Worm (Caenorhabditis elegans) whole organism, late embryonic: ENCODE data around the gene srp-1.

Experiments
- C08G9.2 ChIP-seq: sonication (generic microtip); optimal IDR thresholded peaks from 2 replicates; lab custom pipeline; 2016; ENCODE audit warnings: mild to moderate bottlenecking, missing genetic modification characterization, moderate library complexity, missing compliant biosample characterization
- K02D7.2 ChIP-seq: sonication (generic microtip); optimal IDR thresholded peaks from 2 replicates; lab custom pipeline; 2017; ENCODE audit warnings: mild to moderate bottlenecking, missing genetic modification characterization, missing compliant biosample characterization
- T23F11.4 ChIP-seq: fragments of 200-800 bp; sonication (Bioruptor generic); optimal IDR thresholded peaks from 2 replicates; lab custom pipeline; 2018; ENCODE audit warnings: mild to moderate bottlenecking, missing genetic modification characterization, missing compliant biosample characterization
- ahr-1 ChIP-seq: sonication (generic microtip); optimal IDR thresholded peaks from 2 replicates; lab custom pipeline; 2016; ENCODE audit warnings: missing genetic modification characterization, missing compliant biosample characterization
- ama-1 ChIP-seq: fragments of 150-350 bp; optimal IDR thresholded peaks from 2 replicates; lab custom pipeline; 2014
- ceh-14 ChIP-seq: sonication (generic microtip); optimal IDR thresholded peaks from 2 replicates; lab custom pipeline; 2016; ENCODE audit warnings: missing genotype, missing genetic modification characterization, missing compliant biosample characterization
- ceh-18 ChIP-seq: sonication (generic microtip); optimal IDR thresholded peaks from 2 replicates; lab custom pipeline; 2016; ENCODE audit warnings: missing genetic modification characterization, missing compliant biosample characterization
- ceh-22 ChIP-seq: sonication (generic microtip); optimal IDR thresholded peaks from 2 replicates; lab custom pipeline; 2017; ENCODE audit warnings: missing biosample characterization, missing genetic modification characterization
- ceh-24 ChIP-seq: sonication (generic microtip); optimal IDR thresholded peaks from 2 replicates; lab custom pipeline; 2016; ENCODE audit warnings: mild to moderate bottlenecking, missing genetic modification characterization, missing compliant biosample characterization
- ceh-30 ChIP-seq: fragments of 150-350 bp; optimal IDR thresholded peaks from 2 replicates; lab custom pipeline; 2014; ENCODE audit warnings: missing biosample characterization, missing genetic modification characterization
- ceh-31 ChIP-seq: sonication (generic microtip); optimal IDR thresholded peaks from 2 replicates; lab custom pipeline; 2016; ENCODE audit warnings: missing genetic modification characterization, missing compliant biosample characterization
- ceh-45 ChIP-seq: fragments of 200-800 bp; sonication (Bioruptor generic); IDR thresholded peaks from 2 replicates; pipeline ENCODE4 v1.3.6; 2022; ENCODE audit warnings: missing genetic modification reagents, missing genetic modification characterization, missing compliant biosample characterization
- ceh-6 ChIP-seq: fragments of 200-800 bp; sonication (Bioruptor generic); optimal IDR thresholded peaks from 2 replicates; lab custom pipeline; 2018; ENCODE audit warnings: mild to moderate bottlenecking, missing genetic modification characterization, missing compliant biosample characterization
- che-1 ChIP-seq: sonication (generic microtip); optimal IDR thresholded peaks from 2 replicates; lab custom pipeline; 2016; ENCODE audit warnings: mild to moderate bottlenecking, missing genetic modification characterization, missing compliant biosample characterization
- dve-1 ChIP-seq: sonication (generic microtip); optimal IDR thresholded peaks from 2 replicates; lab custom pipeline; 2017; ENCODE audit warnings: antibody characterized with exemption, mild to moderate bottlenecking, missing genetic modification characterization, missing compliant biosample characterization
- elt-2 ChIP-seq: sonication (generic microtip); optimal IDR thresholded peaks from 2 replicates; lab custom pipeline; 2016; ENCODE audit warnings: missing genetic modification reagents, missing genetic modification characterization, missing compliant biosample characterization
- ets-4 ChIP-seq: sonication (generic microtip); optimal IDR thresholded peaks from 2 replicates; lab custom pipeline; 2016; ENCODE audit warnings: missing genetic modification characterization, missing compliant biosample characterization
- eyg-1 ChIP-seq: sonication (generic microtip); optimal IDR thresholded peaks from 2 replicates; lab custom pipeline; 2016; ENCODE audit warnings: missing genotype, missing genetic modification characterization, missing compliant biosample characterization
- fax-1 ChIP-seq: sonication (generic microtip); optimal IDR thresholded peaks from 2 replicates; lab custom pipeline; 2016; ENCODE audit warnings: missing genotype, missing genetic modification characterization, missing compliant biosample characterization
- fkh-6 ChIP-seq: sonication (generic microtip); optimal IDR thresholded peaks from 2 replicates; lab custom pipeline; 2016; ENCODE audit warnings: missing genetic modification characterization, missing compliant biosample characterization
- hlh-15 ChIP-seq: sonication (generic microtip); optimal IDR thresholded peaks from 2 replicates; lab custom pipeline; 2016; ENCODE audit warnings: missing genetic modification characterization, missing compliant biosample characterization
- hlh-30 ChIP-seq: sonication (generic microtip); optimal IDR thresholded peaks from 2 replicates; lab custom pipeline; 2017; ENCODE audit warnings: antibody characterized with exemption, missing genetic modification characterization, missing compliant biosample characterization; ENCODE audit not compliant: insufficient read depth
- hlh-8 ChIP-seq: sonication (generic microtip); optimal IDR thresholded peaks from 2 replicates; lab custom pipeline; 2016; ENCODE audit warnings: missing genotype, missing genetic modification characterization, missing compliant biosample characterization
- lim-6 ChIP-seq: sonication (generic microtip); optimal IDR thresholded peaks from 2 replicates; lab custom pipeline; 2016; ENCODE audit warnings: missing genetic modification characterization, missing compliant biosample characterization
- madf-2 ChIP-seq: sonication (generic microtip); optimal IDR thresholded peaks from 2 replicates; lab custom pipeline; 2017; ENCODE audit warnings: missing genetic modification characterization, missing compliant biosample characterization
- nfya-1 ChIP-seq: sonication (generic microtip); optimal IDR thresholded peaks from 2 replicates; lab custom pipeline; 2017; ENCODE audit warnings: missing genetic modification characterization, mild to moderate bottlenecking, missing compliant biosample characterization, antibody characterized with exemption, moderate library complexity
- odd-2 ChIP-seq: sonication (generic microtip); optimal IDR thresholded peaks from 2 replicates; lab custom pipeline; 2017; ENCODE audit warnings: antibody characterized with exemption, mild to moderate bottlenecking, missing genetic modification characterization, missing compliant biosample characterization
- pat-9 ChIP-seq: fragments of 200-800 bp; sonication (Bioruptor generic); optimal IDR thresholded peaks from 2 replicates; lab custom pipeline; 2018; ENCODE audit warnings: mild to moderate bottlenecking, missing genetic modification characterization, moderate library complexity, missing compliant biosample characterization
- pha-2 ChIP-seq: sonication (generic microtip); optimal IDR thresholded peaks from 2 replicates; lab custom pipeline; 2017; ENCODE audit warnings: mild to moderate bottlenecking, missing genetic modification characterization, missing compliant biosample characterization
- pha-4 ChIP-seq: fragments of 150-350 bp; optimal IDR thresholded peaks from 2 replicates; lab custom pipeline; 2018; ENCODE audit warnings: missing biosample characterization, missing genetic modification reagents, missing genetic modification characterization
- pqm-1 ChIP-seq: sonication (generic microtip); optimal IDR thresholded peaks from 2 replicates; lab custom pipeline; 2016; ENCODE audit warnings: missing genetic modification characterization, missing compliant biosample characterization
- pros-1 ChIP-seq: fragments of 150-350 bp; optimal IDR thresholded peaks from 2 replicates; lab custom pipeline; 2014; ENCODE audit warnings: missing biosample characterization, missing genetic modification reagents, missing genetic modification characterization
- sdc-2 ChIP-seq: sonication (generic microtip); optimal IDR thresholded peaks from 2 replicates; lab custom pipeline; 2016; ENCODE audit warnings: missing genotype, missing genetic modification characterization, missing compliant biosample characterization
- sox-2 ChIP-seq: fragments of 200-800 bp; sonication (Bioruptor generic); IDR thresholded peaks from 2 replicates; pipeline ENCODE4 v1.3.6; 2022; ENCODE audit warnings: missing genetic modification reagents, missing genetic modification characterization, missing compliant biosample characterization
- sox-4 ChIP-seq: sonication (generic microtip); optimal IDR thresholded peaks from 2 replicates; lab custom pipeline; 2017; ENCODE audit warnings: mild to moderate bottlenecking, missing genetic modification characterization, inconsistent platforms, missing compliant biosample characterization
- syd-9 ChIP-seq: sonication (generic microtip); optimal IDR thresholded peaks from 2 replicates; lab custom pipeline; 2016; ENCODE audit warnings: mild to moderate bottlenecking, missing genetic modification characterization, moderate library complexity, missing compliant biosample characterization
- tbx-2 ChIP-seq: sonication (generic microtip); optimal IDR thresholded peaks from 2 replicates; lab custom pipeline; 2016; ENCODE audit warnings: missing genetic modification characterization, missing compliant biosample characterization
- ttx-3 ChIP-seq: sonication (generic microtip); optimal IDR thresholded peaks from 2 replicates; lab custom pipeline; 2016; ENCODE audit warnings: missing genetic modification reagents, missing genetic modification characterization, missing compliant biosample characterization
- unc-3 ChIP-seq, 2 experiments: fragments of 200-800 bp in 1 of 2; sonication (Bioruptor generic) in 1 of 2; sonication (generic microtip) in 1 of 2; conservative IDR thresholded peaks in 1 of 2; optimal IDR thresholded peaks in 1 of 2; 2 replicates each; pipeline versions ENCODE4 v1.3.6 to Lab custom; 2016 to 2022; ENCODE audit warnings: missing compliant biosample characterization in 2 of 2, missing genetic modification characterization in 2 of 2, missing genetic modification reagents in 1 of 2
- unc-42 ChIP-seq: sonication (generic microtip); optimal IDR thresholded peaks from 2 replicates; lab custom pipeline; 2016; ENCODE audit warnings: missing genotype, missing genetic modification characterization, missing compliant biosample characterization
- unc-55 ChIP-seq: sonication (generic microtip); optimal IDR thresholded peaks from 2 replicates; lab custom pipeline; 2017; ENCODE audit warnings: missing biosample characterization, missing genetic modification reagents, missing genetic modification characterization
- unc-86 ChIP-seq: sonication (generic microtip); optimal IDR thresholded peaks from 2 replicates; lab custom pipeline; 2016; ENCODE audit warnings: missing genetic modification characterization, missing compliant biosample characterization
- zip-5 ChIP-seq: sonication (generic microtip); optimal IDR thresholded peaks from 2 replicates; lab custom pipeline; 2016; ENCODE audit warnings: missing genetic modification characterization, missing compliant biosample characterization

srp-1 gene

DNA sequence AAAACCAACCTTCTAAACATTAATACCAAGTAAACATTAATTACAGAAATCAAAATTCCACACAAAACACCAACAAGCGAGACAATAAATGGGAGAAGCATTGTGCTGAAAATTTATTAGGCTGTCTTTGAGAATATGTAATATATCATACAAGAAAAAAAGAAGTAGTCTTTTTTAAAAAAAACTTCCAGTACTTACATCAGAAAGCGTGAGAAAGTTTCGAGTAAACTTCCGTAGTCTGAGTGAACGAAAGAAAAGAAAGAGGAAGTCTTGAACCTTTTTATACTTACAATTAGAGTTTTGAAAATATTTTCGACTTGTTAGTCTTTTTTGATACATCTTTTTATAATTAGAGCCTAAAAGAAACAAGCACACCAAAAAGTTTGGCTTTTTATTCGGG is 33.4 kb upstream of the srp-1 start, which contains the start of gene srbc-40:
TSS of gene srbc-40 (minus strand) at position 101 of the 400 bp plus-strand sequence.
- TF ChIP-seq ceh-31 (tag; lab: Kevin White, UChicago), result no peak
- TF ChIP-seq zip-5 (tag; lab: Kevin White, UChicago), result no peak
- no peak for TF ChIP-seq ceh-6 (GFP tag; lab: Kevin White, UChicago)
- TF ChIP-seq ahr-1 (tag; lab: Kevin White, UChicago), result no peak
- no peak for TF ChIP-seq unc-3 (GFP tag; conservative IDR thresholded peaks at IDR 0.05; lab: Robert Waterston, UW)
- no peak for TF ChIP-seq unc-3 (tag; optimal IDR thresholded peaks at IDR 0.05; lab: Kevin White, UChicago)
- TF ChIP-seq pqm-1, result no peak
- TF ChIP-seq C08G9.2, result no peak
- no peak for TF ChIP-seq pha-4 (tag; lab: Kevin White, UChicago)
- no peak for TF ChIP-seq ets-4
- no peak for TF ChIP-seq madf-2 (tag; lab: Kevin White, UChicago)
- no peak for TF ChIP-seq unc-42 (tag; lab: Kevin White, UChicago)
- no peak for TF ChIP-seq che-1
- TF ChIP-seq ceh-14 (tag; lab: Kevin White, UChicago), result no peak
- TF ChIP-seq, all 69 proteins: peak for 0

DNA sequence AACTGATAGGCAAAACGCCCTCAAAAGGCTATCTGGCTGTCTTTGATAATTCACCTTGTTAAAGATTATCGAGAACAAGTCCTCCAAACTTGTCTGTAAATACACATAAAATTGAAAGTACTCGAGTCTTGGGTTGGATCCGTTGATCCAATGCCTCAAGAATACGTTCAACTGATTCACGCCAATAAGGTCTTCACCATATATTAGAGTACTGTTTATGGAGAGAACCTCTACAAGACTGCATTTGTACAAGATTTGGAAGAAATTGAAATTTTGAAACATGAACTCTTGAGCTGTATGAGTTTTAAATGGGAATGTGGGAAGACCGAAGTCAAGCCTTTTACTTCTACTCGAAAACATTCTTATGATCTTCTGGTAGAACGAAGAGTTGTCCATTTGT is 30.2 kb upstream of the srp-1 start:
- TF ChIP-seq sox-2 (GFP tag; lab: Robert Waterston, UW) (no peak), syd-9 (tag; lab: Kevin White, UChicago) (no peak), hlh-30 (tag; lab: Kevin White, UChicago) (no peak), pat-9 (tag; lab: Kevin White, UChicago) (no peak), tbx-2 (tag; lab: Kevin White, UChicago) (no peak), ceh-31 (tag; lab: Kevin White, UChicago) (no peak), ceh-45 (GFP tag; lab: Robert Waterston, UW) (no peak), nfya-1 (tag; lab: Kevin White, UChicago) (no peak), odd-2 (tag; lab: Kevin White, UChicago) (no peak), pros-1 (no peak), ttx-3 (tag; lab: Kevin White, UChicago) (no peak), ceh-30 (tag; lab: Kevin White, UChicago) (no peak), hlh-8 (tag; lab: Kevin White, UChicago) (no peak), unc-55 (GFP tag; lab: Kevin White, UChicago) (no peak), C08G9.2 (no peak), lim-6 (no peak), T23F11.4 (GFP tag; lab: Kevin White, UChicago) (no peak)
- TF ChIP-seq, all 69 proteins: peak for 0

ce11 chrV:723895-724352 is 29.2 kb upstream of the srp-1 start, which contains the start of gene fbxb-72:
TSS of gene fbxb-72 (minus strand) at chrV:723952.
- TF ChIP-seq eyg-1 (tag; lab: Kevin White, UChicago) (no peak), ama-1 (lab: Kevin White, UChicago) (peak; percentile 26), pha-2 (no peak), unc-86 (tag; lab: Kevin White, UChicago) (no peak), pros-1 (no peak), dve-1 (tag; lab: Kevin White, UChicago) (peak; percentile 56), pqm-1 (peak; percentile 3), elt-2 (tag; lab: Kevin White, UChicago) (peak; percentile 41), K02D7.2 (tag; lab: Kevin White, UChicago) (no peak)
- TF ChIP-seq, all 69 proteins: peak for 4

DNA sequence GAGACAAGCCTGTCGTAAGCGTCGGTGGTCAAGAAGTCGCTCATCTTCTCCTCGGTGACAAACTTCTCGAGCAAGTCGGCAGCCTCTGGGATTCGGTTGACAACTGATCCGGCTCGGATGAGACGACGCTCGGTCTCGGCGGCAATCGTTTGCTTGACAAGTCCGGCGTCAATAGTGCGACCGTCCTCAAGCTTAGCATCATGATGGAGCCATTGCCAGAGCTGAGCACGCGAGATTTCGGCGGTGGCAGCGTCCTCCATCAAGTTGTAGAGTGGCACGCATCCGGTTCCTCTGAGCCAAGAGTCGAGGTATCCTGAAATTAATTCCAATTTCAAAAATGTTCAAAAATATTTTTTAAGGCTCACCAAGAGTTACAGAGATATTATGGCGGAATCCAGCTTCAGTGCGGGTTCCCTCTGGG is 28.6 kb upstream of the srp-1 start:
- TF ChIP-seq hlh-15 (no peak), ceh-18 (tag; lab: Kevin White, UChicago) (no peak), unc-42 (tag; lab: Kevin White, UChicago) (no peak), C08G9.2 (no peak), ets-4 (no peak), ceh-22 (tag; lab: Kevin White, UChicago) (no peak), sdc-2 (tag; lab: Kevin White, UChicago) (no peak), fkh-6 (no peak), fax-1 (tag; lab: Kevin White, UChicago) (no peak), unc-86 (tag; lab: Kevin White, UChicago) (no peak), ceh-24 (no peak), sox-4 (tag; lab: Kevin White, UChicago) (no peak)
